Worm (Caenorhabditis elegans) whole organism, L3 larva: Measurements from ENCODE around the gene F42A6.6.

Experiments used
- R02D3.7 ChIP-seq: fragments of 150-350 bp; optimal IDR thresholded peaks from 2 replicates; lab custom pipeline; 2014; ENCODE audit warnings: missing biosample characterization, missing genetic modification characterization
- ZK546.5 ChIP-seq: sonication (generic microtip); optimal IDR thresholded peaks from 2 replicates; lab custom pipeline; 2017; ENCODE audit warnings: missing biosample characterization, missing genetic modification characterization
- aly-2 ChIP-seq: fragments of 150-350 bp; optimal IDR thresholded peaks from 2 replicates; lab custom pipeline; 2014; ENCODE audit warnings: missing biosample characterization, missing genetic modification characterization
- ama-1 ChIP-seq: fragments of 150-350 bp; optimal IDR thresholded peaks from 2 replicates; lab custom pipeline; 2018
- ceh-16 ChIP-seq: sonication (generic microtip); optimal IDR thresholded peaks from 2 replicates; lab custom pipeline; 2017; ENCODE audit warnings: missing biosample characterization, missing genetic modification characterization
- ceh-28 ChIP-seq: fragments of 150-350 bp; optimal IDR thresholded peaks from 2 replicates; lab custom pipeline; 2014; ENCODE audit warnings: missing biosample characterization, missing genetic modification reagents, missing genetic modification characterization
- ceh-9 ChIP-seq: sonication (generic microtip); optimal IDR thresholded peaks from 2 replicates; lab custom pipeline; 2018; ENCODE audit warnings: missing biosample characterization, missing genetic modification characterization
- daf-12 ChIP-seq: fragments of 150-350 bp; optimal IDR thresholded peaks from 2 replicates; lab custom pipeline; 2014; ENCODE audit warnings: missing biosample characterization, missing genetic modification reagents, missing genetic modification characterization
- egl-27 ChIP-seq: sonication (generic microtip); optimal IDR thresholded peaks from 4 replicates; lab custom pipeline; 2017; ENCODE audit warnings: missing biosample characterization, missing genetic modification reagents, missing genetic modification characterization
- egl-5 ChIP-seq: fragments of 150-350 bp; optimal IDR thresholded peaks from 2 replicates; lab custom pipeline; 2017; ENCODE audit warnings: missing biosample characterization, missing genetic modification reagents, missing genetic modification characterization, inconsistent platforms
- elt-1 ChIP-seq: fragments of 150-350 bp; optimal IDR thresholded peaks from 2 replicates; lab custom pipeline; 2014; ENCODE audit warnings: missing biosample characterization, missing genetic modification characterization
- elt-2 ChIP-seq: sonication (generic microtip); optimal IDR thresholded peaks from 2 replicates; lab custom pipeline; 2016; ENCODE audit warnings: missing genetic modification reagents, mild to moderate bottlenecking, missing genetic modification characterization, missing compliant biosample characterization
- elt-3 ChIP-seq, 3 experiments: fragments of 150-350 bp in 1 of 3; sonication (generic microtip) in 2 of 3; optimal IDR thresholded peaks; 2 replicates in 2 of 3; 4 replicates in 1 of 3; lab custom pipeline; 2014 to 2017; ENCODE audit warnings: missing biosample characterization in 3 of 3, missing genetic modification characterization in 3 of 3
- eor-1 ChIP-seq, 2 experiments: fragments of 150-350 bp; optimal IDR thresholded peaks; 2 replicates each; lab custom pipeline; 2014 to 2018; ENCODE audit warnings: missing biosample characterization in 2 of 2, missing genetic modification characterization in 2 of 2
- fkh-2 ChIP-seq: fragments of 150-350 bp; optimal IDR thresholded peaks from 2 replicates; lab custom pipeline; 2014; ENCODE audit warnings: missing biosample characterization, missing genetic modification reagents, missing genetic modification characterization
- fos-1 ChIP-seq: fragments of 150-350 bp; optimal IDR thresholded peaks from 2 replicates; lab custom pipeline; 2014; ENCODE audit warnings: missing biosample characterization, missing genetic modification characterization
- hmg-11 ChIP-seq: sonication (generic microtip); optimal IDR thresholded peaks from 2 replicates; lab custom pipeline; 2016; ENCODE audit warnings: missing genetic modification characterization, missing compliant biosample characterization
- jun-1 ChIP-seq: fragments of 150-350 bp; optimal IDR thresholded peaks from 2 replicates; lab custom pipeline; 2014; ENCODE audit warnings: missing biosample characterization, missing genetic modification reagents, missing genetic modification characterization
- lin-15B ChIP-seq: fragments of 150-350 bp; optimal IDR thresholded peaks from 2 replicates; lab custom pipeline; 2014; ENCODE audit warnings: missing biosample characterization, missing genetic modification characterization
- lin-39 ChIP-seq: fragments of 150-350 bp; optimal IDR thresholded peaks from 2 replicates; lab custom pipeline; 2018; ENCODE audit warnings: missing biosample characterization, missing genetic modification reagents, missing genetic modification characterization
- lsy-12 ChIP-seq: sonication (generic microtip); optimal IDR thresholded peaks from 2 replicates; lab custom pipeline; 2016; ENCODE audit warnings: mild to moderate bottlenecking, missing genetic modification characterization, missing compliant biosample characterization
- mdl-1 ChIP-seq: fragments of 150-350 bp; optimal IDR thresholded peaks from 2 replicates; lab custom pipeline; 2014; ENCODE audit warnings: missing biosample characterization, missing genetic modification characterization
- mml-1 ChIP-seq: fragments of 150-350 bp; sonication (generic microtip); optimal IDR thresholded peaks from 3 replicates; lab custom pipeline; 2014; ENCODE audit warnings: missing biosample characterization, missing genetic modification characterization
- nfya-1 ChIP-seq: sonication (generic microtip); optimal IDR thresholded peaks from 2 replicates; lab custom pipeline; 2017; ENCODE audit warnings: missing genetic modification characterization, mild to moderate bottlenecking, missing compliant biosample characterization, antibody characterized with exemption, moderate library complexity; ENCODE audit not compliant: insufficient read depth
- nhr-11 ChIP-seq: fragments of 150-350 bp; optimal IDR thresholded peaks from 2 replicates; lab custom pipeline; 2014; ENCODE audit warnings: missing biosample characterization, missing genetic modification characterization
- nhr-12 ChIP-seq: fragments of 150-350 bp; optimal IDR thresholded peaks from 2 replicates; lab custom pipeline; 2014; ENCODE audit warnings: missing biosample characterization, missing genetic modification characterization
- nhr-23 ChIP-seq: fragments of 150-350 bp; optimal IDR thresholded peaks from 2 replicates; lab custom pipeline; 2014; ENCODE audit warnings: missing biosample characterization, missing genetic modification reagents, missing genetic modification characterization
- nhr-25 ChIP-seq: sonication (generic microtip); optimal IDR thresholded peaks from 2 replicates; lab custom pipeline; 2017; ENCODE audit warnings: missing biosample characterization, missing genetic modification characterization
- nhr-28 ChIP-seq: fragments of 150-350 bp; optimal IDR thresholded peaks from 2 replicates; lab custom pipeline; 2014; ENCODE audit warnings: missing biosample characterization, missing genetic modification characterization
- nhr-43 ChIP-seq: sonication (generic microtip); optimal IDR thresholded peaks from 2 replicates; lab custom pipeline; 2016; ENCODE audit warnings: mild to moderate bottlenecking, missing genetic modification characterization, missing compliant biosample characterization; ENCODE audit not compliant: poor library complexity, severe bottlenecking
- nhr-76 ChIP-seq: fragments of 150-350 bp; sonication (generic microtip); optimal IDR thresholded peaks from 5 replicates; lab custom pipeline; 2014; ENCODE audit warnings: missing biosample characterization, missing genetic modification characterization
- nhr-77 ChIP-seq: fragments of 150-350 bp; optimal IDR thresholded peaks from 2 replicates; lab custom pipeline; 2014; ENCODE audit warnings: missing biosample characterization, missing genetic modification characterization
- pha-4 ChIP-seq: fragments of 150-350 bp; optimal IDR thresholded peaks from 2 replicates; lab custom pipeline; 2014; ENCODE audit warnings: missing biosample characterization, missing genetic modification reagents, missing genetic modification characterization
- pqm-1 ChIP-seq: fragments of 150-350 bp; optimal IDR thresholded peaks from 2 replicates; lab custom pipeline; 2017; ENCODE audit warnings: missing biosample characterization, missing genetic modification characterization, inconsistent platforms
- sea-2 ChIP-seq: fragments of 150-350 bp; sonication (generic microtip); optimal IDR thresholded peaks from 4 replicates; lab custom pipeline; 2014; ENCODE audit warnings: missing biosample characterization, missing genetic modification reagents, missing genetic modification characterization
- skn-1 ChIP-seq: fragments of 150-350 bp; optimal IDR thresholded peaks from 2 replicates; lab custom pipeline; 2014; ENCODE audit warnings: missing biosample characterization, missing genetic modification characterization
- snpc-4 ChIP-seq: fragments of 150-350 bp; optimal IDR thresholded peaks from 2 replicates; lab custom pipeline; 2014; ENCODE audit warnings: missing biosample characterization, missing genetic modification characterization
- tbx-2 ChIP-seq: sonication (generic microtip); optimal IDR thresholded peaks from 2 replicates; lab custom pipeline; 2016; ENCODE audit warnings: mild to moderate bottlenecking, missing genetic modification characterization, missing compliant biosample characterization
- unc-62 ChIP-seq: fragments of 150-350 bp; sonication (generic microtip); optimal IDR thresholded peaks from 4 replicates; lab custom pipeline; 2014; ENCODE audit warnings: missing biosample characterization, missing genetic modification reagents, missing genetic modification characterization
- zag-1 ChIP-seq: fragments of 150-350 bp; optimal IDR thresholded peaks from 2 replicates; lab custom pipeline; 2014; ENCODE audit warnings: missing biosample characterization, missing genetic modification characterization
- ztf-11 ChIP-seq: fragments of 150-350 bp; optimal IDR thresholded peaks from 2 replicates; lab custom pipeline; 2014; ENCODE audit warnings: missing biosample characterization, missing genetic modification characterization
- ztf-4 ChIP-seq: fragments of 150-350 bp; optimal IDR thresholded peaks from 2 replicates; lab custom pipeline; 2014; ENCODE audit warnings: missing biosample characterization, missing genetic modification characterization

F42A6.6 gene

DNA sequence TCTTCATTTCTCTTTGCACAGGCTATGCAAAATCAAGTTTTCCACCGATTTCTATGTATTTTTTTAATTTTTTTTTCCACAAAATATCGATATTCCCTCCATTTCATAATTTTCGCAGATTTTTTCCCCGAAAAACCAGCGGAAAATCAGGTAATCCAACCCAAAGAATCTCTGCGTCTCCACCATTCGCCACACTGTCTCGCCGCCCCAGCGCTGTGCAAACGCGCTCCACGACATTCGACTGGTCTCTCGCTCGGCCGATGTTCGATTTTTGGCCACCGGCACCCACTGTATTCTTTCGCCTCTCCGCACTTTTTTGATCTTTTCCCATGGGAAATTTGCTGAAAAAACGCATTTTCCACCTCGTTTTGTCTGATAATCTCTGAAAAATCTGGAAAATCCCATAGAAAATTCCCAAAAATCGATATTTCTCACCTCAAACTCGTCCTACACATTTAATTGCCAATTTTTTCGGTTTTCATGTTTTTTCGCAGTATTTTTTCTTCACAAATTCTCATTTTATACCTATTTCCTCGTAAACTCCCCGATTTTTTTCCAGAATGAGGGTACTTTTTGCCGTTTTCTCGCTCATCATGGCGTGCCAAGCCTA, 32.1 kb upstream of the F42A6.6 start, which contains the start of gene vha-19:
Gene vha-19 (plus strand): TSS at position 560 of the 610 bp plus-strand sequence.
- TF ChIP-seq zag-1 (no peak), elt-3 (tag; optimal IDR thresholded peaks at IDR 0.05; lab: Kevin White, UChicago) (no peak), sea-2 (GFP tag; lab: Kevin White, UChicago) (no peak), unc-62 (no peak), eor-1 (tag; optimal IDR thresholded peaks at IDR 0.05; lab: Kevin White, UChicago) (no peak), ceh-9 (tag; lab: Kevin White, UChicago) (no peak), snpc-4 (tag; lab: Kevin White, UChicago) (no peak), egl-27 (no peak), pqm-1 (no peak), egl-5 (tag; lab: Kevin White, UChicago) (no peak), nhr-23 (no peak), fos-1 (no peak), nhr-11 (tag; lab: Kevin White, UChicago) (no peak), hmg-11 (tag; lab: Kevin White, UChicago) (peak; percentile 77), aly-2 (tag; lab: Kevin White, UChicago) (no peak), lin-39 (peak; percentile 15), skn-1 (tag; lab: Kevin White, UChicago) (no peak), lin-15B (tag; lab: Kevin White, UChicago) (peak; percentile 51), nhr-76 (tag; lab: Kevin White, UChicago) (no peak), ceh-28 (tag; lab: Kevin White, UChicago) (no peak), ztf-4 (no peak), fkh-2 (no peak), R02D3.7 (tag; lab: Kevin White, UChicago) (no peak), nhr-25 (tag; lab: Kevin White, UChicago) (no peak), ZK546.5 (no peak), nhr-12 (tag; lab: Kevin White, UChicago) (no peak), elt-1 (tag; lab: Kevin White, UChicago) (no peak), mml-1 (no peak), daf-12 (tag; lab: Kevin White, UChicago) (no peak), nhr-77 (tag; lab: Kevin White, UChicago) (no peak), tbx-2 (tag; lab: Kevin White, UChicago) (no peak), nfya-1 (tag; lab: Kevin White, UChicago) (peak; percentile 38), mdl-1 (no peak), ztf-11 (tag; lab: Kevin White, UChicago) (no peak), nhr-43 (no peak), nhr-28 (tag; lab: Kevin White, UChicago) (no peak), elt-2 (tag; lab: Kevin White, UChicago) (peak; percentile 61), pha-4 (tag; lab: Kevin White, UChicago) (peak; percentile 52), jun-1 (no peak)

DNA sequence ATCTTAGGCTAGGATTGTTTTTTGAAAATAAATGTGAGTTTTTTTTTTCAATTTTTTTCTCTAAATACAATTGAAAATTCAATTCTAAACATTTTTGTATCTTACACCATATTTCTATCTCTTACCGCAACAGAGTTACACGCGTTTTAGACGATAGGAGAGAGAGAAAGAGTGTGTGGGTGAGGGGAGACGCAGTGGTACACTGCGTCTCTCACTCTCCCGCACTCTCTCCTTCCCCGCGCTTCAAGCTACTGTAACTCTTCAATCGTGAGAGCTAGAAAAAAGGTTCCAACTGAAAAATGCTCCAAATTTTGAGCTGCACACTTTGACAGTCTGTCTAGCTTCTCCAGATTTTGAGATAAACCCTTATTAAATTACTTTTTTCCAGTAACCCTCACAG, 27.1 kb upstream of the F42A6.6 start:
- TF ChIP-seq mml-1 (no peak), nfya-1 (tag; lab: Kevin White, UChicago) (no peak), lin-39 (no peak), mdl-1 (no peak), nhr-12 (tag; lab: Kevin White, UChicago) (no peak), nhr-11 (tag; lab: Kevin White, UChicago) (no peak), lin-15B (tag; lab: Kevin White, UChicago) (no peak), ama-1 (lab: Kevin White, UChicago) (no peak), nhr-43 (no peak), nhr-76 (tag; lab: Kevin White, UChicago) (no peak), fos-1 (no peak), lsy-12 (no peak), hmg-11 (tag; lab: Kevin White, UChicago) (no peak), ceh-16 (tag; lab: Kevin White, UChicago) (no peak)
